Fruit fly (Drosophila melanogaster): ENCODE results near the gene Gr22d.

dm6 chr2L:1791723-1792122 is 1.6 kb upstream of the Gr22d start, which contains the start of gene Gr22c:
- TF ChIP-seq cnc (optimal IDR thresholded peaks at IDR 0.05) (no peak), CG12768 (GFP tag; optimal IDR thresholded peaks at IDR 0.05) (no peak), CG14711 (tag; optimal IDR thresholded peaks at IDR 0.05) (no peak), CG1620 (GFP tag; optimal IDR thresholded peaks at IDR 0.05) (no peak), Clk (GFP tag; optimal IDR thresholded peaks at IDR 0.05) (no peak), cic (GFP tag; optimal IDR thresholded peaks at IDR 0.05) (no peak), CG11617 (GFP tag; optimal IDR thresholded peaks at IDR 0.05) (no peak), Mnt (GFP tag; optimal IDR thresholded peaks at IDR 0.05) (no peak), kay (GFP tag; ENCODE audit: borderline replicate concordance) (no peak), CG7045 (GFP tag; optimal IDR thresholded peaks at IDR 0.05) (no peak), ovo (GFP tag; optimal IDR thresholded peaks at IDR 0.05) (no peak), Crg-1 (GFP tag; optimal IDR thresholded peaks at IDR 0.05) (no peak)

All from whole organism, adult.